Worm (Caenorhabditis elegans): ENCODE measurements around the gene lgc-44.

lgc-44 gene

ce11 chrV:11676498-11676897, 4.1 kb upstream of the lgc-44 start:
- TF ChIP-seq W03F9.2 (tag; optimal IDR thresholded peaks at IDR 0.05) (no peak), dao-5 (tag; optimal IDR thresholded peaks at IDR 0.05) (no peak), him-1 (tag; optimal IDR thresholded peaks at IDR 0.05) (no peak)

- TF ChIP-seq W03F9.2 (tag; optimal IDR thresholded peaks at IDR 0.05) (no peak), him-1 (tag; optimal IDR thresholded peaks at IDR 0.05) (no peak), dao-5 (tag; optimal IDR thresholded peaks at IDR 0.05) (no peak)
Observed at ce11 chrV:11675638-11676037, 3.2 kb upstream of the lgc-44 start, which contains the start of gene ape-1. ape-1 (plus strand) TSS chrV:11675938.

- no peak for TF ChIP-seq W03F9.2 (tag; optimal IDR thresholded peaks at IDR 0.05)
- TF ChIP-seq dao-5 (tag; optimal IDR thresholded peaks at IDR 0.05), result no peak
Observed at ce11 chrV:11674594-11675579, 2.5 kb upstream of the lgc-44 start.

- TF ChIP-seq W03F9.2 (tag; optimal IDR thresholded peaks at IDR 0.05) (no peak), dao-5 (tag; optimal IDR thresholded peaks at IDR 0.05) (no peak), him-1 (tag; optimal IDR thresholded peaks at IDR 0.05) (no peak)
Observed at ce11 chrV:11673746-11674365, 1.5 kb upstream of the lgc-44 start.

- TF ChIP-seq W03F9.2 (tag; optimal IDR thresholded peaks at IDR 0.05), result no peak
- no peak for TF ChIP-seq dao-5 (tag; optimal IDR thresholded peaks at IDR 0.05)
- TF ChIP-seq him-1 (tag; optimal IDR thresholded peaks at IDR 0.05), result no peak
Observed at ce11 chrV:11667176-11667575, 5.2 kb downstream of the lgc-44 start, which contains the start of gene F46F3.3. F46F3.3 (plus strand) TSS chrV:11667476.

ce11 chrV:11664875-11665384, 7.5 kb downstream of the lgc-44 start, which contains the start of gene ceh-27:
ceh-27 (minus strand) TSS chrV:11665102.
- TF ChIP-seq dao-5 (tag; optimal IDR thresholded peaks at IDR 0.05) (no peak), W03F9.2 (tag; optimal IDR thresholded peaks at IDR 0.05) (no peak), him-1 (tag; optimal IDR thresholded peaks at IDR 0.05) (no peak)

ce11 chrV:11660566-11660965, 11.8 kb downstream of the lgc-44 start:
- TF ChIP-seq dao-5 (tag; optimal IDR thresholded peaks at IDR 0.05) (no peak), W03F9.2 (tag; optimal IDR thresholded peaks at IDR 0.05) (no peak), him-1 (tag; optimal IDR thresholded peaks at IDR 0.05) (no peak)

- TF ChIP-seq W03F9.2 (tag; optimal IDR thresholded peaks at IDR 0.05), result no peak
- TF ChIP-seq dao-5 (tag; optimal IDR thresholded peaks at IDR 0.05), result no peak
- no peak for TF ChIP-seq him-1 (tag; optimal IDR thresholded peaks at IDR 0.05)
Observed at ce11 chrV:11656469-11656868, 15.9 kb downstream of the lgc-44 start.

ce11 chrV:11653095-11653494, 19.3 kb downstream of the lgc-44 start:
- TF ChIP-seq him-1 (tag; optimal IDR thresholded peaks at IDR 0.05) (no peak), W03F9.2 (tag; optimal IDR thresholded peaks at IDR 0.05) (no peak), dao-5 (tag; optimal IDR thresholded peaks at IDR 0.05) (no peak)

- TF ChIP-seq W03F9.2 (tag; optimal IDR thresholded peaks at IDR 0.05) (no peak), dao-5 (tag; optimal IDR thresholded peaks at IDR 0.05) (no peak), him-1 (tag; optimal IDR thresholded peaks at IDR 0.05) (no peak)
Observed at ce11 chrV:11650720-11651119, 21.7 kb downstream of the lgc-44 start, which contains the start of gene zip-10. zip-10 (minus strand) TSS chrV:11650762.

- TF ChIP-seq W03F9.2 (tag; optimal IDR thresholded peaks at IDR 0.05) (no peak), him-1 (tag; optimal IDR thresholded peaks at IDR 0.05) (no peak), dao-5 (tag; optimal IDR thresholded peaks at IDR 0.05) (no peak)
Observed at ce11 chrV:11649254-11649653, 23.1 kb downstream of the lgc-44 start.

ce11 chrV:11648435-11648834, 24.0 kb downstream of the lgc-44 start:
- TF ChIP-seq W03F9.2 (tag; optimal IDR thresholded peaks at IDR 0.05) (no peak), him-1 (tag; optimal IDR thresholded peaks at IDR 0.05) (no peak), dao-5 (tag; optimal IDR thresholded peaks at IDR 0.05) (no peak)

- TF ChIP-seq him-1 (tag; optimal IDR thresholded peaks at IDR 0.05) (no peak), W03F9.2 (tag; optimal IDR thresholded peaks at IDR 0.05) (no peak), dao-5 (tag; optimal IDR thresholded peaks at IDR 0.05) (no peak)
Observed at ce11 chrV:11647821-11648220, 24.6 kb downstream of the lgc-44 start.

- no peak for TF ChIP-seq W03F9.2 (tag; optimal IDR thresholded peaks at IDR 0.05)
- no peak for TF ChIP-seq him-1 (tag; optimal IDR thresholded peaks at IDR 0.05)
- no peak for TF ChIP-seq dao-5 (tag; optimal IDR thresholded peaks at IDR 0.05)
Observed at ce11 chrV:11645244-11645643, 27.2 kb downstream of the lgc-44 start, which contains the start of gene skp-1. skp-1 (plus strand) TSS chrV:11645481.
